Comparison of ENCODE assay signal across 1 fruit fly cellular context in the genomic region with DNA sequence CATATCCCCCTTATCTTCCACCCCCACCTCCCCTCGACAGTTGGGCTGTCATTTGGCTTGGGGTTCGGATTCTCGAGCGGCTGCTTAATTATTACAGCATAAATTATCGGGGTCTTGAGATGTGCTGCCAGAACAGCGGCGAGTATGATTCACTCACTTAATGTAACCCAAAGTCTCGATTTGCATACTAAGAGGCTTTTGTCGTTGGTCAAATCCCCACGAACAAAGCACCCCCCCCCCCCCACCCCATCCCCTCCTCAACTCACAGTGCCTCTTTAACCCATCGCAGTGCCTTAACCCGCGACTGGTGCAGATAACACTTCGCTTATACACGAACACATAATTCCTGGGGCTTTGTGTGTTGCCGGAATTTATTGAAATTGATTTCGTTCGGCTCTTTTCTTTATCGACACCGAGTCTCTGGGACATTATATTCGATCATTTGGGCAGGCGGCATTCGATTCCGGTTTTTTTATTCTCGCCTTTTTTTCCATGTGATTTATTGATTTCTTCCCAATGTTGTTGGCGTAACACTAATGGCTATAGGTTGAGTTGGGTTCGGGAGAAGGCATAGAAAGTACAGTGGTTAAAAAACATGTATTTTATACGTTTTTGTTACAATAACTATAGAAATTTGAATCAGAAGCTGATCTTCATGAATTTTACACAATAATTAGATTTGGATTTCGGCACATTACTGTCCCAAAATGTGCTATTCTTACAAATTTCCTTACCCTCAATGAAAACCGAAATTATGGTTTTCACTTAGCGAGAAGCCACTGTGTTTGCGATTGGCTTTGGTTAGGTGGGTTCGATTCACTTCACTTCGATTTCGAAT.
TF ChIP-seq lines count a peak whose summit lies in the region.

No protein-coding gene starts in this region.

TF ChIP-seq in whole organism, embryonic, 481 proteins besides CTCF, POLR2A, EP300 and RAD21 (continued from another document):
- TF ChIP-seq onecut (GFP tag; IDR thresholded peaks at IDR 0.05; lab: Robert Waterston, UW) (peak; percentile 49), Fer1 (GFP tag; optimal IDR thresholded peaks at IDR 0.05; lab: Kevin White, UChicago) (no peak), CG18262 (tag; optimal IDR thresholded peaks at IDR 0.05; lab: Kevin White, UChicago) (peak; percentile 66), ac (GFP tag; optimal IDR thresholded peaks at IDR 0.05; lab: Kevin White, UChicago) (no peak), CG11093 (GFP tag; IDR thresholded peaks at IDR 0.05; lab: Robert Waterston, UW) (no peak), Gsc (GFP tag; IDR thresholded peaks at IDR 0.05; lab: Robert Waterston, UW) (no peak), CG11695 (GFP tag; IDR thresholded peaks at IDR 0.05; lab: Robert Waterston, UW) (peak; percentile 47; the same call in 1 of the 3 replicates), Ets65A (GFP tag; lab: Kevin White, UChicago) (peak; percentile 85), Optix (GFP tag; IDR thresholded peaks at IDR 0.05; lab: Robert Waterston, UW) (no peak), Ssrp (tag; optimal IDR thresholded peaks at IDR 0.05; lab: Kevin White, UChicago) (peak; percentile 43), CG10565 (GFP tag; optimal IDR thresholded peaks at IDR 0.05; lab: Kevin White, UChicago) (no peak), lov (optimal IDR thresholded peaks at IDR 0.05; lab: Kevin White, UChicago) (no peak), lov (GFP tag; IDR thresholded peaks at IDR 0.05; lab: Robert Waterston, UW) (0 out of 3 replicates have a peak, but pooled peaks have one; percentile 12), dan (GFP tag; IDR thresholded peaks at IDR 0.05; lab: Robert Waterston, UW) (no peak), CG12769 (tag; optimal IDR thresholded peaks at IDR 0.05; lab: Kevin White, UChicago) (peak; percentile 67), CG10267 (tag; optimal IDR thresholded peaks at IDR 0.05; lab: Kevin White, UChicago) (peak; percentile 33), bowl (GFP tag; IDR thresholded peaks at IDR 0.05; lab: Robert Waterston, UW) (no peak), Poxn (GFP tag; IDR thresholded peaks at IDR 0.05; lab: Robert Waterston, UW) (no peak), Hey (tag; optimal IDR thresholded peaks at IDR 0.05; lab: Kevin White, UChicago) (peak; percentile 23), CoRest (tag; optimal IDR thresholded peaks at IDR 0.05; lab: Kevin White, UChicago) (peak; percentile 60), fd102C (GFP tag; optimal IDR thresholded peaks at IDR 0.05; lab: Kevin White, UChicago) (no peak), CG11398 (GFP tag; optimal IDR thresholded peaks at IDR 0.05; lab: Kevin White, UChicago) (no peak), CG32767 (GFP tag; IDR thresholded peaks at IDR 0.05; lab: Robert Waterston, UW) (no peak), br (optimal IDR thresholded peaks at IDR 0.05; lab: Kevin White, UChicago) (no peak), Lpt (GFP tag; optimal IDR thresholded peaks at IDR 0.05; lab: Kevin White, UChicago) (no peak), dmrt11E (tag; optimal IDR thresholded peaks at IDR 0.05; lab: Kevin White, UChicago) (peak; percentile 61), pros (GFP tag; optimal IDR thresholded peaks at IDR 0.05; lab: Kevin White, UChicago) (peak; percentile 42), Ada2b (GFP tag; IDR thresholded peaks at IDR 0.05; lab: Robert Waterston, UW) (no peak), Abd-B (GFP tag; optimal IDR thresholded peaks at IDR 0.05; lab: Kevin White, UChicago) (no peak), psq (GFP tag; optimal IDR thresholded peaks at IDR 0.05; lab: Kevin White, UChicago) (no peak), CG17612 (GFP tag; IDR thresholded peaks at IDR 0.05; lab: Robert Waterston, UW) (no peak), sens-2 (GFP tag; IDR thresholded peaks at IDR 0.05; lab: Robert Waterston, UW) (no peak), CG1602 (GFP tag; optimal IDR thresholded peaks at IDR 0.05; lab: Kevin White, UChicago) (peak; percentile 39), dysf (GFP tag; IDR thresholded peaks at IDR 0.05; lab: Robert Waterston, UW) (peak; percentile 48; the same call in 1 of the 3 replicates), CG13424 (tag; optimal IDR thresholded peaks at IDR 0.05; lab: Kevin White, UChicago) (peak; percentile 37), HLH4C (GFP tag; IDR thresholded peaks at IDR 0.05; lab: Robert Waterston, UW; ENCODE audit: partially characterized antibody) (0 out of 3 replicates have a peak, but pooled peaks have one; percentile 33), CG5180 (GFP tag; optimal IDR thresholded peaks at IDR 0.05; lab: Kevin White, UChicago) (no peak), nerfin-1 (tag; optimal IDR thresholded peaks at IDR 0.05; lab: Kevin White, UChicago) (peak; percentile 37), Camta (GFP tag; optimal IDR thresholded peaks at IDR 0.05; lab: Kevin White, UChicago) (peak; percentile 65), H15 (GFP tag; IDR thresholded peaks at IDR 0.05; lab: Robert Waterston, UW) (no peak), esg (GFP tag; conservative IDR thresholded peaks at IDR 0.05; lab: Robert Waterston, UW) (0 out of 2 replicates have a peak, but pooled peaks have one; percentile 22), Fer2 (tag; optimal IDR thresholded peaks at IDR 0.05; lab: Kevin White, UChicago) (no peak), MBD-R2 (GFP tag; IDR thresholded peaks at IDR 0.05; lab: Robert Waterston, UW) (no peak), CG2712 (tag; optimal IDR thresholded peaks at IDR 0.05; lab: Kevin White, UChicago) (peak; percentile 57), gcm2 (GFP tag; optimal IDR thresholded peaks at IDR 0.05; lab: Kevin White, UChicago) (peak; percentile 35), lmd (GFP tag; IDR thresholded peaks at IDR 0.05; lab: Robert Waterston, UW) (peak; percentile 36; the same call in 1 of the 2 replicates), CG15269 (tag; optimal IDR thresholded peaks at IDR 0.05; lab: Kevin White, UChicago) (peak; percentile 27), sens (GFP tag; lab: Kevin White, UChicago) (peak; percentile 94), CG30020 (tag; optimal IDR thresholded peaks at IDR 0.05; lab: Kevin White, UChicago) (no peak), CG4707 (GFP tag; optimal IDR thresholded peaks at IDR 0.05; lab: Kevin White, UChicago) (peak; percentile 31), CG6689 (GFP tag; IDR thresholded peaks at IDR 0.05; lab: Robert Waterston, UW) (peak; percentile 3; the same call in 1 of the 2 replicates), sob (GFP tag; IDR thresholded peaks at IDR 0.05; lab: Robert Waterston, UW) (0 out of 2 replicates have a peak, but pooled peaks have one; percentile 25), Lim3 (GFP tag; IDR thresholded peaks at IDR 0.05; lab: Robert Waterston, UW) (no peak), slbo (GFP tag; IDR thresholded peaks at IDR 0.05; lab: Robert Waterston, UW) (0 out of 2 replicates have a peak, but pooled peaks have one; percentile 11), Six4 (GFP tag; optimal IDR thresholded peaks at IDR 0.05; lab: Kevin White, UChicago) (peak; percentile 22), CG1529 (GFP tag; optimal IDR thresholded peaks at IDR 0.05; lab: Kevin White, UChicago) (peak; percentile 15), sqz (GFP tag; optimal IDR thresholded peaks at IDR 0.05; lab: Kevin White, UChicago) (peak; percentile 62), CG9797 (GFP tag; optimal IDR thresholded peaks at IDR 0.05; lab: Kevin White, UChicago) (no peak), da (GFP tag; optimal IDR thresholded peaks at IDR 0.05; lab: Kevin White, UChicago) (no peak), hkb (optimal IDR thresholded peaks at IDR 0.05; lab: Kevin White, UChicago) (no peak), hkb (GFP tag; IDR thresholded peaks at IDR 0.05; lab: Robert Waterston, UW) (peak; percentile 43; the same call in 1 of the 2 replicates), her (GFP tag; optimal IDR thresholded peaks at IDR 0.05; lab: Kevin White, UChicago) (peak; percentile 45), CG17359 (tag; optimal IDR thresholded peaks at IDR 0.05; lab: Kevin White, UChicago) (peak; percentile 37), fu2 (GFP tag; optimal IDR thresholded peaks at IDR 0.05; lab: Kevin White, UChicago) (no peak), wek (GFP tag; optimal IDR thresholded peaks at IDR 0.05; lab: Kevin White, UChicago) (no peak), Aef1 (GFP tag; IDR thresholded peaks at IDR 0.05; lab: Robert Waterston, UW) (no peak), CG12391 (tag; optimal IDR thresholded peaks at IDR 0.05; lab: Kevin White, UChicago) (peak; percentile 45), Myb (GFP tag; optimal IDR thresholded peaks at IDR 0.05; lab: Kevin White, UChicago) (peak; percentile 32), CG31441 (GFP tag; IDR thresholded peaks at IDR 0.05; lab: Robert Waterston, UW) (peak; percentile 40; the same call in 1 of the 2 replicates), CG2199 (GFP tag; IDR thresholded peaks at IDR 0.05; lab: Robert Waterston, UW) (peak; percentile 73; the same call in 2 of the 3 replicates), MTF-1 (GFP tag; optimal IDR thresholded peaks at IDR 0.05; lab: Kevin White, UChicago; ENCODE audit: borderline replicate concordance) (no peak), Ptx1 (GFP tag; IDR thresholded peaks at IDR 0.05; lab: Robert Waterston, UW) (0 out of 2 replicates have a peak, but pooled peaks have one; percentile 14), phol (tag; optimal IDR thresholded peaks at IDR 0.05; lab: Kevin White, UChicago) (peak; percentile 61), lola (GFP tag; optimal IDR thresholded peaks at IDR 0.05; lab: Kevin White, UChicago) (peak in 1 of 3 experiments; percentile 64), CG7963 (GFP tag; IDR thresholded peaks at IDR 0.05; lab: Robert Waterston, UW; ENCODE audit: partially characterized antibody) (no peak), pb (GFP tag; optimal IDR thresholded peaks at IDR 0.05; lab: Kevin White, UChicago) (no peak), CG13775 (GFP tag; optimal IDR thresholded peaks at IDR 0.05; lab: Kevin White, UChicago) (peak; percentile 22), CG15696 (tag; optimal IDR thresholded peaks at IDR 0.05; lab: Kevin White, UChicago) (peak; percentile 8), CG8944 (GFP tag; optimal IDR thresholded peaks at IDR 0.05; lab: Kevin White, UChicago) (peak; percentile 9), prd (optimal IDR thresholded peaks at IDR 0.05; lab: Kevin White, UChicago) (no peak), prd (GFP tag; IDR thresholded peaks at IDR 0.05; lab: Robert Waterston, UW) (peak; percentile 53; the same call in 1 of the 3 replicates), Fer3 (tag; optimal IDR thresholded peaks at IDR 0.05; lab: Kevin White, UChicago) (peak; percentile 21), CG7839 (tag; optimal IDR thresholded peaks at IDR 0.05; lab: Kevin White, UChicago) (peak; percentile 50), chn (GFP tag; optimal IDR thresholded peaks at IDR 0.05; lab: Kevin White, UChicago) (peak; percentile 3), Nf-YB (GFP tag; optimal IDR thresholded peaks at IDR 0.05; lab: Kevin White, UChicago) (peak; percentile 13), CG15011 (GFP tag; optimal IDR thresholded peaks at IDR 0.05; lab: Kevin White, UChicago) (no peak), unpg (GFP tag; optimal IDR thresholded peaks at IDR 0.05; lab: Kevin White, UChicago) (peak; percentile 70), sug (tag; optimal IDR thresholded peaks at IDR 0.05; lab: Kevin White, UChicago) (peak; percentile 11), toy (GFP tag; IDR thresholded peaks at IDR 0.05; lab: Robert Waterston, UW) (no peak), ara (GFP tag; IDR thresholded peaks at IDR 0.05; lab: Robert Waterston, UW) (peak; percentile 64), sim (GFP tag; IDR thresholded peaks at IDR 0.05; lab: Robert Waterston, UW) (no peak), NC2α (GFP tag; optimal IDR thresholded peaks at IDR 0.05; lab: Kevin White, UChicago) (peak; percentile 32), CG12659 (GFP tag; optimal IDR thresholded peaks at IDR 0.05; lab: Kevin White, UChicago) (peak; percentile 34), CG4282 (GFP tag; optimal IDR thresholded peaks at IDR 0.05; lab: Kevin White, UChicago) (no peak), zfh2 (GFP tag; optimal IDR thresholded peaks at IDR 0.05; lab: Kevin White, UChicago) (peak; percentile 12), tup (GFP tag; optimal IDR thresholded peaks at IDR 0.05; lab: Kevin White, UChicago) (no peak), CG1603 (tag; optimal IDR thresholded peaks at IDR 0.05; lab: Kevin White, UChicago) (peak; percentile 51), Sox102F (GFP tag; optimal IDR thresholded peaks at IDR 0.05; lab: Kevin White, UChicago) (peak; percentile 79), tna (GFP tag; IDR thresholded peaks at IDR 0.05; lab: Robert Waterston, UW; ENCODE audit: partially characterized antibody) (no peak), CG17568 (GFP tag; optimal IDR thresholded peaks at IDR 0.05; lab: Kevin White, UChicago) (no peak), CG17328 (GFP tag; IDR thresholded peaks at IDR 0.05; lab: Robert Waterston, UW) (peak; percentile 73), D (optimal IDR thresholded peaks at IDR 0.05; lab: Kevin White, UChicago) (no peak), D (GFP tag; optimal IDR thresholded peaks at IDR 0.05; lab: Kevin White, UChicago) (peak; percentile 37), Lhr (GFP tag; optimal IDR thresholded peaks at IDR 0.05; lab: Kevin White, UChicago) (peak; percentile 11), CG4424 (GFP tag; optimal IDR thresholded peaks at IDR 0.05; lab: Kevin White, UChicago) (peak; percentile 42), Doc2 (GFP tag; IDR thresholded peaks at IDR 0.05; lab: Robert Waterston, UW) (no peak), CG16779 (GFP tag; IDR thresholded peaks at IDR 0.05; lab: Robert Waterston, UW) (no peak), ttk (GFP tag; IDR thresholded peaks at IDR 0.05; lab: Robert Waterston, UW) (0 out of 2 replicates have a peak, but pooled peaks have one; percentile 37)
TF ChIP-seq in whole organism, embryonic: peak in this region for 169.
